Fruit fly (Drosophila melanogaster) whole organism, prepupa: Measurements from ENCODE around the gene CG10317.

ENCODE experiments used
- CG7368 ChIP-seq: fragments of 200-800 bp; sonication (Bioruptor generic); optimal IDR thresholded peaks from 3 replicates; lab custom pipeline; 2016; ENCODE audit warnings: missing biosample characterization, missing genetic modification characterization
- Lpt ChIP-seq: fragments of 200-800 bp; sonication (Bioruptor generic); optimal IDR thresholded peaks from 3 replicates; lab custom pipeline; 2016; ENCODE audit warnings: missing biosample characterization, missing genetic modification characterization
- spab ChIP-seq: fragments of 200-800 bp; sonication (Bioruptor generic); optimal IDR thresholded peaks from 2 replicates; lab custom pipeline; 2017; ENCODE audit warnings: missing biosample characterization, mild to moderate bottlenecking, missing genetic modification characterization, missing genetic modification reagents

dm6 chr3R:16356863-16357215 lies 13.5 kb downstream of the CG10317 start, which contains the start of gene CG10311:
- no peak for TF ChIP-seq spab (GFP tag; lab: Kevin White, UChicago)
- TF ChIP-seq CG7368 (GFP tag; lab: Kevin White, UChicago), result no peak
- TF ChIP-seq Lpt (GFP tag; lab: Kevin White, UChicago), result no peak
